Worm (Caenorhabditis elegans): ENCODE results near the gene clec-54.
A peak's percentile ranks its signal among the peaks of the same experiment; 100 is the strongest.

Gene clec-54

DNA sequence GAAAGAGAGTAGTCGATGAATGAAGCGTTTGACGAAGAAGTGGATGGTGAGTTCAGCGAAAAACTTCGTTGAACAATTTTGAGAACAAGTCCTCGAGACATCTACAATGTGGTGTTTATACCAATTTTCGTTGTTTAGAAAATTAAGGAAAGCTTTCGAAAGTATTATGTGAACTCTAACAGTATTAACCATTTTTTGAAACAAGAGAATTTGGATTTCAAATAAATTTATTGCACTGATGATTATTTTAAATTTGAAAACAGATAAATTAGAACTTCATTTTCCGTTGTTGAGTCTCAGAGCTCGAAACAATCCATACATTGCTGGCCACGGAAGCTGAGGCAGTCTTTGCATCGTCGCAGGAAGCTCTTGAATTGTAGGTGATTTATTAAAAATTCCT, 45.8 kb downstream of the clec-54 start, which contains the start of gene C53A5.16:
C53A5.16 (minus strand) TSS at position 101 of the 400 bp plus-strand sequence.
- TF ChIP-seq ceh-13 (GFP tag; optimal IDR thresholded peaks at IDR 0.05) (no peak), tbx-37 (GFP tag; conservative IDR thresholded peaks at IDR 0.05) (no peak), tra-4 (tag; optimal IDR thresholded peaks at IDR 0.05) (no peak), hmbx-1 (tag; optimal IDR thresholded peaks at IDR 0.05) (no peak), ama-1 (optimal IDR thresholded peaks at IDR 0.05) (no peak), ets-7 (tag; optimal IDR thresholded peaks at IDR 0.05) (no peak), ceh-36 (tag; optimal IDR thresholded peaks at IDR 0.05) (no peak), hnd-1 (tag; optimal IDR thresholded peaks at IDR 0.05) (no peak), tbx-11 (GFP tag; IDR thresholded peaks at IDR 0.05) (no peak), B0310.2 (tag; optimal IDR thresholded peaks at IDR 0.05) (no peak), hmg-4 (GFP tag; optimal IDR thresholded peaks at IDR 0.05) (no peak), scrt-1 (GFP tag; IDR thresholded peaks at IDR 0.05) (no peak), flt-1 (GFP tag; IDR thresholded peaks at IDR 0.05) (no peak), sea-1 (GFP tag; conservative IDR thresholded peaks at IDR 0.05) (no peak), F13C5.2 (tag; optimal IDR thresholded peaks at IDR 0.05) (no peak), aly-1 (tag; optimal IDR thresholded peaks at IDR 0.05) (no peak), pes-1 (GFP tag; IDR thresholded peaks at IDR 0.05) (no peak)

DNA sequence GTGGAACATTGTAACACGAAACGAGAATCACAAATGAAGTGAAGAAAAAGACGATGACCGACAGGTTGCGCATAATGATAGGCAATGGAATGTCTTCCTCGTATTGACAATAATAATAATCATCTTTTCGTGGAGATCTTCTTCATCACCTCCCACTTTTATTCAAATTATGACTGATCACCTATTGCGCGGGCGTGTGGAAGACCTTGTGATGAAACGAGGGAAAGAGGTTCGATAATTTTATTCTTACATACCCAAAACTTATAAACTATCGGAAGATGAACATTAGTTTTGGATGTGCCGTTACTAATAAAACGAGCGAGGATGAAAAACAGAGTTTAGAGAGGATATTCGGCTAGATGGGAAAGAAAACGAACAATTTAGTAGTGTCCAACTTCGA, 46.4 kb downstream of the clec-54 start, which contains the start of gene C53A5.2:
C53A5.2 (minus strand) TSS at position 101 of the 400 bp plus-strand sequence.
- TF ChIP-seq ets-7 (tag; optimal IDR thresholded peaks at IDR 0.05) (no peak), hnd-1 (tag; optimal IDR thresholded peaks at IDR 0.05) (no peak), flt-1 (GFP tag; IDR thresholded peaks at IDR 0.05) (no peak), aly-1 (tag; optimal IDR thresholded peaks at IDR 0.05) (no peak), sea-1 (GFP tag; conservative IDR thresholded peaks at IDR 0.05) (no peak), ceh-13 (GFP tag; optimal IDR thresholded peaks at IDR 0.05) (no peak), tra-4 (tag; optimal IDR thresholded peaks at IDR 0.05) (no peak), hmbx-1 (tag; optimal IDR thresholded peaks at IDR 0.05) (no peak), tbx-11 (GFP tag; IDR thresholded peaks at IDR 0.05) (no peak), hmg-4 (GFP tag; optimal IDR thresholded peaks at IDR 0.05) (no peak), scrt-1 (GFP tag; IDR thresholded peaks at IDR 0.05) (no peak)

DNA sequence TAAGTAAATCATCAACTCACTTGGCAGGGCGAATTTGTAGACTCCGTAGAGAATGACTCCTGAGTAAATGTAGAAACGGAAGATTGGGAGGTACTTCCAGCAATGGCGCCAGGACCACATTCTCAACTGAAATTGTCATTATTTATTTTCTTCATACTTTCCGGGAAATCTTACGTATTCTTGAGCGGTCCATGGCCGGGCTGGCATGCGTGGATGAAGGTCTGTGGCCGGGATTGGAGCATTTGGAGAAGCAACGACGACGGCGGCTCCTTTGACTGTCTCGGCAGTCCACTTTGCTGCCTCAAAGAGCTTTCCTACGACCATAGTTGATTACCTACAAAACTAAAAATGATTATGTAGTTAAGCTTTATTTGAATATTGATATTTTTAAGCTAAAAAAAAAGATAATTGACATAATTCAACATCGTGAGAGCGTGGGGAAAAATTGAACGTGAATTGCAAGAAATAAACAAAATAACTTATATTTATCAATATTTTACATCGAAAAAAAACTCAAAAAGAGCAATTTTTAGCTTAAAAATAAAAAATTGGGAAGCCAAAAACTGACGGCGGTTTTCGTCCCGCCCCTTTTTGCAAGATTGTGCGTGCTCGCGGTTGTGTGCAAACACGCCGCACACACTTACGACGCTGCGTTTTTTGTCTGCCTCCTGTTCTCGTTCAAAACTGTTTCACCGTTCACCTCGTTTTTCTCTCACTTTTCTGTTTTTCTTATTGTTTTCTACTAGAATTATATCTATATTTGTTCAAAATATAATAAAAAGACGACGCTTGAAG, 47.3 kb downstream of the clec-54 start, which contains the start of gene ril-1:
ril-1 (minus strand) TSS at position 342 of the 795 bp plus-strand sequence.
- peak; percentile 51 for TF ChIP-seq F13C5.2 (tag; optimal IDR thresholded peaks at IDR 0.05)
- TF ChIP-seq B0310.2 (tag; optimal IDR thresholded peaks at IDR 0.05) = no peak
- TF ChIP-seq tbx-37 (GFP tag; conservative IDR thresholded peaks at IDR 0.05) = no peak; the same call in 1 of the 2 replicates
- no peak for TF ChIP-seq aly-1 (tag; optimal IDR thresholded peaks at IDR 0.05)
- TF ChIP-seq hmbx-1 (tag; optimal IDR thresholded peaks at IDR 0.05) = no peak
- no peak; the same call in 1 of the 2 replicates for TF ChIP-seq pes-1 (GFP tag; IDR thresholded peaks at IDR 0.05)
- TF ChIP-seq hmg-4 (GFP tag; optimal IDR thresholded peaks at IDR 0.05) = no peak
- no peak for TF ChIP-seq flt-1 (GFP tag; IDR thresholded peaks at IDR 0.05)
- 0 out of 2 replicates have a peak, but pooled peaks have one; percentile 54 for TF ChIP-seq sea-1 (GFP tag; conservative IDR thresholded peaks at IDR 0.05)
- peak; percentile 8 for TF ChIP-seq hnd-1 (tag; optimal IDR thresholded peaks at IDR 0.05)
- no peak for TF ChIP-seq ama-1 (optimal IDR thresholded peaks at IDR 0.05)
- no peak for TF ChIP-seq ceh-36 (tag; optimal IDR thresholded peaks at IDR 0.05)
- no peak for TF ChIP-seq tbx-11 (GFP tag; IDR thresholded peaks at IDR 0.05)
- no peak for TF ChIP-seq ets-7 (tag; optimal IDR thresholded peaks at IDR 0.05)
- no peak for TF ChIP-seq tra-4 (tag; optimal IDR thresholded peaks at IDR 0.05)
- TF ChIP-seq scrt-1 (GFP tag; IDR thresholded peaks at IDR 0.05) = no peak
- TF ChIP-seq ceh-13 (GFP tag; optimal IDR thresholded peaks at IDR 0.05) = peak; percentile 32

DNA sequence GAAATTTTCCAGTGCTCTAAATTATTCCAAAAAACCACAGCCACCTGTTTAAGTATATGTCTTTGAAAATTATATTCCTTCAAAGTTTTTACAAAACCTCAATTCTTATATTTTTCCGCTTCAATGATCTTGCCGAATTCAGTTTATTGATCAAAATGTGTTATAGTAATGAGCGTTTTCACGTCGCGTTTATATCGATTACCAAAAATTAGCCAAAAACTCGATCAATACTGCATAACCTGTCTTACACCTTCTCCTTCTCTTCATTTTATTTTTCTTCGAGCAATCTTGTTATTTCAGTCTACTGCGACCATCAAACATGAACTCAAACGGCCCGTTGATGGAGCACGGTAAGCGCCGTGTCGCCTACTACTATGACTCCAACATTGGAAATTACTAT, 48.4 kb downstream of the clec-54 start, which contains the start of gene hda-1:
hda-1 (plus strand) TSS at position 301 of the 400 bp plus-strand sequence.
- TF ChIP-seq aly-1 (tag; optimal IDR thresholded peaks at IDR 0.05) = no peak
- TF ChIP-seq ceh-13 (GFP tag; optimal IDR thresholded peaks at IDR 0.05) = no peak
- TF ChIP-seq ets-7 (tag; optimal IDR thresholded peaks at IDR 0.05) = no peak

DNA sequence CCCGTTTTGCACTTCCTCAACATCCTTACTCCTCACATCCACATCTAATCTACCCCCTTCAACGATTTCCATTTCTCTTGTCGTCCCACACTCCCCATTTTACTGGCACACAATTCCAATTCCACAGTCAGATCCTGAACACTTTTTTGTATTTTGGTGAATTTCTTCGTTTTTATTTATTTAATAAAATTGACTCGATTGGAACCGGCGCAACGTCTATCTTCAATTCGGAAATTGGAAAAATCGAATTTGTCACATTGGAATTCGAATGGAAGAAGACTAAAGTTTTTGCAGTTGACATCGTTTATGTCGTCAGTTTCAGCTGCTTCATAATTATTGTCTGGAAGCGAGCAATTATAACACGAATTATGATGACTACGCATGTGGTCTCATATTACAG, 50.5 kb downstream of the clec-54 start:
- TF ChIP-seq ceh-36 (tag; optimal IDR thresholded peaks at IDR 0.05) (no peak), hnd-1 (tag; optimal IDR thresholded peaks at IDR 0.05) (no peak), tbx-11 (GFP tag; IDR thresholded peaks at IDR 0.05) (no peak), hmbx-1 (tag; optimal IDR thresholded peaks at IDR 0.05) (no peak), F13C5.2 (tag; optimal IDR thresholded peaks at IDR 0.05) (no peak), pes-1 (GFP tag; IDR thresholded peaks at IDR 0.05) (no peak), scrt-1 (GFP tag; IDR thresholded peaks at IDR 0.05) (no peak), tra-4 (tag; optimal IDR thresholded peaks at IDR 0.05) (no peak), B0310.2 (tag; optimal IDR thresholded peaks at IDR 0.05) (no peak), ets-7 (tag; optimal IDR thresholded peaks at IDR 0.05) (no peak), ceh-13 (GFP tag; optimal IDR thresholded peaks at IDR 0.05) (no peak), ama-1 (optimal IDR thresholded peaks at IDR 0.05) (no peak), sea-1 (GFP tag; conservative IDR thresholded peaks at IDR 0.05) (no peak), tbx-37 (GFP tag; conservative IDR thresholded peaks at IDR 0.05) (no peak), aly-1 (tag; optimal IDR thresholded peaks at IDR 0.05) (no peak)

Data from whole organism, early embryonic.